Worm (Caenorhabditis elegans) whole organism, L1 larva: ENCODE results near the gene C27D6.15.
A peak's percentile ranks its signal among the peaks of the same experiment; 100 is the strongest.

Experiments used
- alr-1 ChIP-seq: fragments of 200-800 bp; sonication (Bioruptor generic); optimal IDR thresholded peaks from 2 replicates; lab custom pipeline; 2018; ENCODE audit warnings: borderline replicate concordance, mild to moderate bottlenecking, missing genetic modification characterization, missing compliant biosample characterization
- efl-1 ChIP-seq, 4 experiments: fragments of 150-350 bp; optimal IDR thresholded peaks in 3 of 4; peaks in 1 of 4; 1 replicate in 1 of 4; 2 replicates in 3 of 4; lab custom pipeline; 2014; ENCODE audit warnings: missing biosample characterization in 2 of 4, missing genetic modification characterization in 2 of 4, missing genetic modification reagents in 2 of 4
- efl-3 ChIP-seq: fragments of 200-800 bp; sonication (Bioruptor generic); optimal IDR thresholded peaks from 2 replicates; lab custom pipeline; 2018; ENCODE audit warnings: mild to moderate bottlenecking, missing genetic modification characterization, missing compliant biosample characterization
- fkh-10 ChIP-seq: sonication (generic microtip); optimal IDR thresholded peaks from 2 replicates; lab custom pipeline; 2017; ENCODE audit warnings: missing biosample characterization, missing genetic modification reagents, missing genetic modification characterization
- fos-1 ChIP-seq: fragments of 150-350 bp; optimal IDR thresholded peaks from 2 replicates; lab custom pipeline; 2014; ENCODE audit warnings: missing biosample characterization, missing genetic modification characterization
- hlh-17 ChIP-seq: fragments of 200-800 bp; sonication (Bioruptor generic); optimal IDR thresholded peaks from 2 replicates; lab custom pipeline; 2018; ENCODE audit warnings: missing genetic modification characterization, mild to moderate bottlenecking, missing compliant biosample characterization, moderate library complexity, borderline replicate concordance
- jun-1 ChIP-seq: fragments of 150-350 bp; optimal IDR thresholded peaks from 2 replicates; lab custom pipeline; 2014; ENCODE audit warnings: missing biosample characterization, missing genetic modification reagents, missing genetic modification characterization
- lin-15B ChIP-seq: fragments of 150-350 bp; sonication (generic microtip); optimal IDR thresholded peaks from 3 replicates; lab custom pipeline; 2014; ENCODE audit warnings: missing biosample characterization, missing genetic modification characterization
- lin-35 ChIP-seq, 2 experiments: fragments of 150-350 bp; optimal IDR thresholded peaks; 2 replicates each; lab custom pipeline; 2014; ENCODE audit warnings: missing biosample characterization in 2 of 2, missing genetic modification characterization in 2 of 2, missing genetic modification reagents in 2 of 2
- mdl-1 ChIP-seq, 2 experiments: fragments of 150-350 bp; optimal IDR thresholded peaks; 2 replicates each; lab custom pipeline; 2014 to 2017; ENCODE audit warnings: missing biosample characterization in 2 of 2, missing genetic modification characterization in 2 of 2, inconsistent platforms in 1 of 2
- mep-1 ChIP-seq: fragments of 150-350 bp; optimal IDR thresholded peaks from 2 replicates; lab custom pipeline; 2014; ENCODE audit warnings: missing biosample characterization, missing genetic modification characterization
- snpc-4 ChIP-seq: fragments of 150-350 bp; optimal IDR thresholded peaks from 2 replicates; lab custom pipeline; 2014; ENCODE audit warnings: missing biosample characterization, missing genetic modification characterization

DNA sequence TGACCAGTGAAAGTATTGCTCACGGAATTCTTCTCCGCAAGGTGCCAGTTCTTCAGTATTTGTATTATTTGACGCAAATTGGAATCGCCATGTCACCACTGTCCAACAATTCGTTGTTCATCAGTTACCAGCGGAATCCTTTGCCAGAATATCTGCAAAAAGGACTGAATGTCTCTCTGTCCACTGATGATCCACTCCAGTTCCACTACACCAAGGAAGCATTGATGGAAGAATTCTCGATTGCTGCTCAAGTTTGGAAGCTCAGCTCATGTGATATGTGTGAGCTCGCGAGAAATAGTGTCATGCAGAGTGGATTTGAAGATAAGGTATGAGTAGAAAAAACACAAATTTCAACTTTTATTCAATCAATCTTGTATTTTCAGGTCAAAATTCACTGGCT is 37.4 kb downstream of the C27D6.15 start:
- TF ChIP-seq jun-1 (tag; lab: Kevin White, UChicago) (no peak), mep-1 (tag; lab: Kevin White, UChicago) (no peak), hlh-17 (GFP tag; lab: Kevin White, UChicago) (no peak), fkh-10 (no peak), snpc-4 (tag; lab: Kevin White, UChicago) (no peak), lin-15B (tag; lab: Kevin White, UChicago) (no peak), efl-1 (optimal IDR thresholded peaks at IDR 0.05; lab: Kevin White, UChicago) (no peak), efl-1 (GFP tag; optimal IDR thresholded peaks at IDR 0.05 in 1 of 2; lab: Kevin White, UChicago) (peak in 1 of 2 experiments; percentile 61), mdl-1 (tag; optimal IDR thresholded peaks at IDR 0.05; lab: Kevin White, UChicago) (no peak), alr-1 (no peak), efl-3 (GFP tag; lab: Kevin White, UChicago) (no peak), lin-35 (GFP tag; optimal IDR thresholded peaks at IDR 0.05; lab: Kevin White, UChicago) (no peak), fos-1 (tag; lab: Kevin White, UChicago) (no peak)
